Fruit fly (Drosophila melanogaster): ENCODE data around the gene Arglu1.

Gene Arglu1

dm6 chr2L:9954119-9954518, 16.2 kb upstream of the Arglu1 start, which contains the start of the genes CG13126 and CG4709 (continued):
- peak; percentile 93 for TF ChIP-seq PHDP (tag; optimal IDR thresholded peaks at IDR 0.05)
- TF ChIP-seq fd64A (GFP tag; optimal IDR thresholded peaks at IDR 0.05), result no peak
- peak; percentile 41 for TF ChIP-seq CG31365 (tag; optimal IDR thresholded peaks at IDR 0.05)
- peak in 1 of 2 experiments; percentile 94 for TF ChIP-seq Eip74EF (GFP tag; optimal IDR thresholded peaks at IDR 0.05)
- TF ChIP-seq wor (GFP tag; IDR thresholded peaks at IDR 0.05), result peak; percentile 64
- TF ChIP-seq seq (GFP tag; IDR thresholded peaks at IDR 0.05), result peak; percentile 66; the same call in 1 of the 2 replicates
- TF ChIP-seq cad (GFP tag; optimal IDR thresholded peaks at IDR 0.05), result no peak
- peak; percentile 98 for TF ChIP-seq CG2712 (tag; optimal IDR thresholded peaks at IDR 0.05)
- TF ChIP-seq nau (GFP tag; optimal IDR thresholded peaks at IDR 0.05), result peak; percentile 85
- peak; percentile 82 for TF ChIP-seq CG2120 (GFP tag; optimal IDR thresholded peaks at IDR 0.05)
- peak; percentile 67 for TF ChIP-seq sd (tag; optimal IDR thresholded peaks at IDR 0.05)
- TF ChIP-seq z (GFP tag; IDR thresholded peaks at IDR 0.05), result no peak
- TF ChIP-seq ato (GFP tag; IDR thresholded peaks at IDR 0.05; ENCODE audit: partially characterized antibody), result no peak
- no peak for TF ChIP-seq Doc2 (GFP tag; IDR thresholded peaks at IDR 0.05)
- peak; percentile 47 for TF ChIP-seq CrebB (tag; optimal IDR thresholded peaks at IDR 0.05)
- TF ChIP-seq odd (GFP tag; optimal IDR thresholded peaks at IDR 0.05), result peak; percentile 82
- TF ChIP-seq sens (GFP tag), result peak; percentile 96
- TF ChIP-seq CG16779 (GFP tag; IDR thresholded peaks at IDR 0.05), result no peak
- TF ChIP-seq lilli (GFP tag; optimal IDR thresholded peaks at IDR 0.05), result peak; percentile 81
- TF ChIP-seq tin (GFP tag; optimal IDR thresholded peaks at IDR 0.05), result peak; percentile 92
- peak; percentile 84 for TF ChIP-seq CG6683 (GFP tag; optimal IDR thresholded peaks at IDR 0.05)
- TF ChIP-seq dmrt11E (tag; optimal IDR thresholded peaks at IDR 0.05), result peak; percentile 94
- no peak for TF ChIP-seq HLHmδ (GFP tag; optimal IDR thresholded peaks at IDR 0.05)
- TF ChIP-seq ind (GFP tag; optimal IDR thresholded peaks at IDR 0.05), result peak; percentile 91
- peak; percentile 94 for TF ChIP-seq Fer3 (tag; optimal IDR thresholded peaks at IDR 0.05)
- TF ChIP-seq hbn (GFP tag; IDR thresholded peaks at IDR 0.05; ENCODE audit: partially characterized antibody), result no peak
- peak; percentile 37 for TF ChIP-seq CHES-1-like (GFP tag; optimal IDR thresholded peaks at IDR 0.05)
- peak; percentile 81 for TF ChIP-seq oc (tag; optimal IDR thresholded peaks at IDR 0.05)
- TF ChIP-seq CG4854 (GFP tag; optimal IDR thresholded peaks at IDR 0.05), result peak; percentile 64
- TF ChIP-seq Atf-2 (GFP tag; optimal IDR thresholded peaks at IDR 0.05), result peak; percentile 10
- TF ChIP-seq zfh1 (GFP tag; IDR thresholded peaks at IDR 0.05), result peak; percentile 90
- no peak for TF ChIP-seq pb (GFP tag; optimal IDR thresholded peaks at IDR 0.05)
- TF ChIP-seq lbe (GFP tag; optimal IDR thresholded peaks at IDR 0.05), result peak; percentile 89
- no peak for TF ChIP-seq HLH4C (GFP tag; IDR thresholded peaks at IDR 0.05; ENCODE audit: partially characterized antibody)
- peak; percentile 87 for TF ChIP-seq CG13894 (tag; optimal IDR thresholded peaks at IDR 0.05)
- TF ChIP-seq CG12299 (tag; optimal IDR thresholded peaks at IDR 0.05), result peak; percentile 82
- TF ChIP-seq kah (GFP tag; optimal IDR thresholded peaks at IDR 0.05), result peak; percentile 77
- no peak for TF ChIP-seq amos (GFP tag; IDR thresholded peaks at IDR 0.05; ENCODE audit: partially characterized antibody)
- peak; percentile 73 for TF ChIP-seq Oaz (GFP tag; IDR thresholded peaks at IDR 0.05)
- peak; percentile 60 for TF ChIP-seq CG7987 (GFP tag; optimal IDR thresholded peaks at IDR 0.05)
- TF ChIP-seq jigr1 (GFP tag; IDR thresholded peaks at IDR 0.05), result peak; percentile 35; the same call in 1 of the 3 replicates
- TF ChIP-seq CG3847 (GFP tag; IDR thresholded peaks at IDR 0.05), result peak; percentile 84
- peak; percentile 82 for TF ChIP-seq corto (GFP tag; optimal IDR thresholded peaks at IDR 0.05)
- peak; percentile 45; the same call in 1 of the 2 replicates for TF ChIP-seq dimm (GFP tag; IDR thresholded peaks at IDR 0.05)
- TF ChIP-seq gt (GFP tag; IDR thresholded peaks at IDR 0.05), result no peak
- peak; percentile 86 for TF ChIP-seq Fer2 (tag; optimal IDR thresholded peaks at IDR 0.05)
- no peak for TF ChIP-seq Dfd (GFP tag; optimal IDR thresholded peaks at IDR 0.05)
- TF ChIP-seq CG34376 (GFP tag; optimal IDR thresholded peaks at IDR 0.05), result peak; percentile 72
- TF ChIP-seq sim (GFP tag; IDR thresholded peaks at IDR 0.05), result peak; percentile 81; the same call in 1 of the 2 replicates
- TF ChIP-seq CG7928 (GFP tag; optimal IDR thresholded peaks at IDR 0.05), result peak; percentile 46
- peak; percentile 10; the same call in 1 of the 2 replicates for TF ChIP-seq dati (GFP tag; IDR thresholded peaks at IDR 0.05)
